Worm (Caenorhabditis elegans) whole organism, L2 larva: Measurements from ENCODE around the gene W04H10.2.

Source experiments
- aly-2 ChIP-seq: fragments of 150-350 bp; optimal IDR thresholded peaks from 2 replicates; lab custom pipeline; 2014; ENCODE audit warnings: missing biosample characterization, missing genetic modification characterization
- egl-27 ChIP-seq: sonication (generic microtip); optimal IDR thresholded peaks from 3 replicates; lab custom pipeline; 2017; ENCODE audit warnings: missing biosample characterization, missing genetic modification reagents, missing genetic modification characterization
- lin-13 ChIP-seq: fragments of 150-350 bp; optimal IDR thresholded peaks from 2 replicates; lab custom pipeline; 2014; ENCODE audit warnings: missing biosample characterization, missing genetic modification reagents, missing genetic modification characterization
- nhr-12 ChIP-seq: fragments of 150-350 bp; optimal IDR thresholded peaks from 2 replicates; lab custom pipeline; 2014; ENCODE audit warnings: missing biosample characterization, missing genetic modification characterization
- peb-1 ChIP-seq: fragments of 150-350 bp; optimal IDR thresholded peaks from 2 replicates; lab custom pipeline; 2014; ENCODE audit warnings: missing biosample characterization, missing genetic modification characterization
- unc-62 ChIP-seq: fragments of 150-350 bp; optimal IDR thresholded peaks from 2 replicates; lab custom pipeline; 2014; ENCODE audit warnings: missing biosample characterization, missing genetic modification reagents, missing genetic modification characterization
- ztf-4 ChIP-seq: fragments of 150-350 bp; optimal IDR thresholded peaks from 2 replicates; lab custom pipeline; 2014; ENCODE audit warnings: missing biosample characterization, missing genetic modification characterization

ce11 chrII:582649-583048 lies 22.7 kb upstream of the W04H10.2 start, which contains the start of gene fbxb-14:
- TF ChIP-seq egl-27: no peak
- no peak for TF ChIP-seq unc-62 (GFP tag; lab: Kevin White, UChicago)
- TF ChIP-seq ztf-4 (tag; lab: Kevin White, UChicago): no peak
- no peak for TF ChIP-seq peb-1
- TF ChIP-seq aly-2 (tag; lab: Kevin White, UChicago): no peak
- no peak for TF ChIP-seq nhr-12 (tag; lab: Kevin White, UChicago)
- no peak for TF ChIP-seq lin-13 (GFP tag; lab: Kevin White, UChicago)
